Fruit fly (Drosophila melanogaster): ENCODE measurements around the gene fbp.
A peak's percentile ranks its signal among the peaks of the same experiment; 100 is the strongest.

The fbp gene

DNA sequence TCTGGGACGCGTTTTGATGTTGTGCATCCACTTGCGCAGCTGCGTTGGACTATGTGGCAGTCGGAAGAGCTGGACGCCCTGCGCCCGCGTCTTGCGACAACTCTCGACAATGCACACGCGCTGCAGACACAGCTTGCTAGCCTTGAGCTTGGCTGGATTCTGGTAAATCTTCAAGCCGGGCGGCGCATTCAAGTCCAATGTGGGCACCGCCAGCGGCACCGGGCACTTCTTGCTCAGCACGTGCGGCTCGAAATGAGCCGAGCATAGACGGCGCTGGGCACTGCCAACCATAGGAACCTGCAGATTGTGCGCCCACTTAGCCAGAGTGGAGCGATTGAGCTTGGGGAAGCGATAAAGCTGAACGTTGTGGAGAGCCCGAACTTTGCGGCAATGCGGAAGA lies 13.4 kb downstream of the fbp start:
- TF ChIP-seq Eip75B (GFP tag; optimal IDR thresholded peaks at IDR 0.05), result no peak
- no peak for TF ChIP-seq CG32006 (GFP tag; optimal IDR thresholded peaks at IDR 0.05)
- no peak for TF ChIP-seq CG6854 (GFP tag; optimal IDR thresholded peaks at IDR 0.05)
- no peak for TF ChIP-seq CG9139 (GFP tag; optimal IDR thresholded peaks at IDR 0.05)
- no peak for TF ChIP-seq vri (GFP tag; optimal IDR thresholded peaks at IDR 0.05)

DNA sequence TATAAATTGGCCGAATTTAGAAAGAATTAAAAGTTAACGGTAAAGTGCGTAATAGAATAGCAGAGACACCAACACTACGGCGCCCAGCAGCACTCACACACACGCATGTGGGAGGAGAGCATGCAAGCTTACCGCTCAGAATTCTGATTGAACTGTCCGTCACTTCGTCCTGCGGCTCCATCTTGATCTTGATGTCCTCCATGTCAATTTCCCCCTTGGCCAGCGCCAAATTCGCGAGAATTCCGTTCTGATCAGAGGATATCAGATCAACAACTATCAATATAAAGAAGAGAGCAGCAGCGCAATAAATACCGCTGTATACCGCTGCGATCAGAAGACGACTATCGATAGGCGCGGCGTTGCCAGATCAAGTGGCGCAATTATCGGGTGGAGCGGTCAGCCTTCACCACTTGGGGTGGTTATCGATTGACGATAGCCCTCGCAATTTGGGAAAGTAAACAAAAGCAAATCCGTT lies 28.3 kb downstream of the fbp start, which contains the start of the genes CG10462 and Nf-YB:
Gene CG10462, minus strand, starts transcription at position 346 of the 475 bp plus-strand sequence.
Gene Nf-YB, plus strand, starts transcription at position 410 of the 475 bp plus-strand sequence.
- no peak for TF ChIP-seq fd59A (GFP tag; optimal IDR thresholded peaks at IDR 0.05)
- peak; percentile 93 for TF ChIP-seq fkh (GFP tag; optimal IDR thresholded peaks at IDR 0.05)

DNA sequence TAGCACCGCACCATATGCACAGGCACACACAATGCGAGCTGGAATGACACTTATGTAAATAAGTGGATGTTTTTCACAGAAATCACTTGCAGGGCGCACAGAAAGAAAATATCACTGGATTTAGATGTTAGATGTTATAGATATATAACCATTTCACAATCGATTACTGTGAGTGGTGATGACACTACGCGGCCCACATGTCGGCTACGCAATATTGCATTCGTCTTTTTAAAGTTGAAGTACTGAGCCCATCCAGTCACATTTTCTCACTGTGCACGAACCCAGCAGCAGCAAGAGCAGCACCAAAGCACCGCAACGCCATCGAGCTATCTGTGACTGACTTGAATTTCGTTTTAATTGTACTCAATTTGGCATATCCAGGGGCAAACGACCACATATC lies 41.4 kb downstream of the fbp start:
- TF ChIP-seq OdsH (GFP tag; optimal IDR thresholded peaks at IDR 0.05), result peak; percentile 48
- TF ChIP-seq achi (GFP tag; optimal IDR thresholded peaks at IDR 0.05), result peak; percentile 45
- TF ChIP-seq CG6276 (GFP tag; optimal IDR thresholded peaks at IDR 0.05), result no peak
- TF ChIP-seq CG6808 (GFP tag; optimal IDR thresholded peaks at IDR 0.05), result no peak
- no peak for TF ChIP-seq Sox14 (GFP tag; optimal IDR thresholded peaks at IDR 0.05)
- peak; percentile 35; the same call in 1 of the 2 replicates for TF ChIP-seq CG15336 (GFP tag; IDR thresholded peaks at IDR 0.05)
- TF ChIP-seq CG6792 (GFP tag; optimal IDR thresholded peaks at IDR 0.05), result peak; percentile 23
- peak; percentile 20 for TF ChIP-seq lz (GFP tag; optimal IDR thresholded peaks at IDR 0.05)
- TF ChIP-seq cyc (GFP tag; optimal IDR thresholded peaks at IDR 0.05), result no peak
- TF ChIP-seq CG11294 (GFP tag; IDR thresholded peaks at IDR 0.05), result no peak
- no peak for TF ChIP-seq Sox15 (GFP tag; optimal IDR thresholded peaks at IDR 0.05)
- TF ChIP-seq CG4318 (GFP tag; optimal IDR thresholded peaks at IDR 0.05), result peak; percentile 9
- TF ChIP-seq CG31627 (GFP tag; optimal IDR thresholded peaks at IDR 0.05), result peak; percentile 45
- TF ChIP-seq ss (GFP tag; optimal IDR thresholded peaks at IDR 0.05), result no peak
- peak; percentile 44 for TF ChIP-seq pdm3 (GFP tag; optimal IDR thresholded peaks at IDR 0.05)
- no peak for TF ChIP-seq CG3919 (GFP tag; optimal IDR thresholded peaks at IDR 0.05)
- TF ChIP-seq CG11902 (GFP tag; optimal IDR thresholded peaks at IDR 0.05), result no peak
- peak; percentile 6 for TF ChIP-seq topi (GFP tag; optimal IDR thresholded peaks at IDR 0.05)
- no peak for TF ChIP-seq Hr38 (GFP tag; optimal IDR thresholded peaks at IDR 0.05)
- no peak for TF ChIP-seq fd85E (GFP tag; optimal IDR thresholded peaks at IDR 0.05)
- no peak for TF ChIP-seq CG8319 (GFP tag; optimal IDR thresholded peaks at IDR 0.05)
- no peak; the same call in 1 of the 2 replicates for TF ChIP-seq Gug (GFP tag; IDR thresholded peaks at IDR 0.05)
- TF ChIP-seq salr (GFP tag; optimal IDR thresholded peaks at IDR 0.05), result peak; percentile 11 to 29
- TF ChIP-seq CG34406 (GFP tag; optimal IDR thresholded peaks at IDR 0.05), result peak; percentile 10
- peak; percentile 24 for TF ChIP-seq Met (GFP tag; optimal IDR thresholded peaks at IDR 0.05)
- TF ChIP-seq svp (GFP tag), result peak; percentile 68
- no peak; the same call in 2 of the 3 replicates for TF ChIP-seq eg (GFP tag; IDR thresholded peaks at IDR 0.05)
- TF ChIP-seq dac (GFP tag; optimal IDR thresholded peaks at IDR 0.05), result no peak
- no peak for TF ChIP-seq CG11762 (GFP tag; optimal IDR thresholded peaks at IDR 0.05; ENCODE audit: insufficient read depth)
- no peak for TF ChIP-seq CG7368 (GFP tag; optimal IDR thresholded peaks at IDR 0.05)
- peak; percentile 7 for TF ChIP-seq CG16779 (tag; optimal IDR thresholded peaks at IDR 0.05)
- TF ChIP-seq CG6163 (GFP tag; IDR thresholded peaks at IDR 0.05), result peak; percentile 47; the same call in 2 of the 3 replicates
- TF ChIP-seq CG8119 (GFP tag; IDR thresholded peaks at IDR 0.05), result no peak
- TF ChIP-seq CG10669 (GFP tag; optimal IDR thresholded peaks at IDR 0.05), result peak; percentile 5
- TF ChIP-seq Ets21C (GFP tag; optimal IDR thresholded peaks at IDR 0.05), result peak; percentile 22
- peak; percentile 16 for TF ChIP-seq net (GFP tag; optimal IDR thresholded peaks at IDR 0.05)
- peak; percentile 8 for TF ChIP-seq fd59A (GFP tag; optimal IDR thresholded peaks at IDR 0.05)
- TF ChIP-seq Eip78C (GFP tag), result peak; percentile 62
- TF ChIP-seq CG6854 (GFP tag; optimal IDR thresholded peaks at IDR 0.05), result no peak
- TF ChIP-seq dsx (GFP tag; optimal IDR thresholded peaks at IDR 0.05; ENCODE audit: poor library complexity, severe bottlenecking), result no peak
- TF ChIP-seq Hr39 (GFP tag; optimal IDR thresholded peaks at IDR 0.05), result peak; percentile 24
- peak; percentile 24 for TF ChIP-seq Sox102F (GFP tag; optimal IDR thresholded peaks at IDR 0.05)
- no peak for TF ChIP-seq Blimp-1 (GFP tag; optimal IDR thresholded peaks at IDR 0.05)
